Worm (Caenorhabditis elegans) whole organism, young adult: ENCODE data around the gene ZK546.19.

ENCODE experiments used
- F10E7.11 ChIP-seq: sonication (generic microtip); optimal IDR thresholded peaks from 2 replicates; lab custom pipeline; 2017; ENCODE audit warnings: mild to moderate bottlenecking, missing genetic modification characterization, moderate library complexity, missing compliant biosample characterization
- Y53F4B.3 ChIP-seq: fragments of 200-800 bp; sonication (Bioruptor generic); IDR thresholded peaks from 2 replicates; pipeline ENCODE4 v1.3.6; 2022; ENCODE audit warnings: missing genetic modification reagents, missing genetic modification characterization, missing compliant biosample characterization
- die-1 ChIP-seq: sonication (generic microtip); optimal IDR thresholded peaks from 2 replicates; lab custom pipeline; 2016; ENCODE audit warnings: missing genotype, mild to moderate bottlenecking, missing genetic modification characterization, missing compliant biosample characterization
- nfya-2 ChIP-seq: fragments of 200-800 bp; sonication (Bioruptor generic); IDR thresholded peaks from 2 replicates; pipeline ENCODE4 v1.3.6; 2022; ENCODE audit warnings: missing genetic modification reagents, missing genetic modification characterization, missing compliant biosample characterization

DNA sequence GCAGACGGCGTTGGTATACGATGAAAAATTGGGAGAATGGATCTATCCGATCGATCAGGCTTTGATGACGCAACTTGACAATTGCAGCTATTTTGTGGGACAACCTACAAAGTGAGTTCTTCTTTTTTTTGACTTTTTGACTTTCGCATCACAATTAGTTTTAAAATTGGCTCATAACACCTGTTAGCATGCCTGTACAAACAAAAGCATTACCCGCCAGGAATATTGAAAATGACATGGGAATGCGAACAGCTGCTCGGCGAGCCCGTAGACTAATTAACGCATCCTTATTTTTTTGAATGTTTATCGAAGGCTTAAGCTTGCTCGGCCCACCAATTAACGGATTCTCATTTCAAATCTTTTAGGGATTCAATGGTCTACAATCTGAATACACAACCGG lies 45.7 kb downstream of the ZK546.19 start:
- no peak for TF ChIP-seq nfya-2 (GFP tag; lab: Robert Waterston, UW)
- no peak for TF ChIP-seq die-1 (tag; lab: Kevin White, UChicago)
- no peak for TF ChIP-seq F10E7.11 (tag; lab: Kevin White, UChicago)
- TF ChIP-seq Y53F4B.3: no peak
